Worm (Caenorhabditis elegans) whole organism, L2 larva: ENCODE measurements around the gene nhr-157.

ENCODE experiments used
- fos-1 ChIP-seq: fragments of 150-350 bp; optimal IDR thresholded peaks from 2 replicates; lab custom pipeline; 2014; ENCODE audit warnings: missing biosample characterization, missing genetic modification characterization
- lin-13 ChIP-seq: fragments of 150-350 bp; optimal IDR thresholded peaks from 2 replicates; lab custom pipeline; 2014; ENCODE audit warnings: missing biosample characterization, missing genetic modification reagents, missing genetic modification characterization
- lin-39 ChIP-seq: fragments of 150-350 bp; optimal IDR thresholded peaks from 2 replicates; lab custom pipeline; 2014; ENCODE audit warnings: missing biosample characterization, missing genetic modification reagents, missing genetic modification characterization
- nhr-11 ChIP-seq: fragments of 150-350 bp; optimal IDR thresholded peaks from 2 replicates; lab custom pipeline; 2014; ENCODE audit warnings: missing biosample characterization, missing genetic modification characterization
- nhr-23 ChIP-seq: fragments of 150-350 bp; optimal IDR thresholded peaks from 2 replicates; lab custom pipeline; 2014; ENCODE audit warnings: missing biosample characterization, missing genetic modification reagents, missing genetic modification characterization
- nhr-237 ChIP-seq: fragments of 150-350 bp; optimal IDR thresholded peaks from 2 replicates; lab custom pipeline; 2014; ENCODE audit warnings: missing biosample characterization, missing genetic modification characterization
- nhr-6 ChIP-seq: fragments of 150-350 bp; optimal IDR thresholded peaks from 2 replicates; lab custom pipeline; 2014; ENCODE audit warnings: missing biosample characterization, missing genetic modification characterization
- nhr-77 ChIP-seq: fragments of 150-350 bp; optimal IDR thresholded peaks from 2 replicates; lab custom pipeline; 2014; ENCODE audit warnings: missing biosample characterization, missing genetic modification characterization
- ztf-11 ChIP-seq: sonication (generic microtip); optimal IDR thresholded peaks from 2 replicates; lab custom pipeline; 2017; ENCODE audit warnings: missing biosample characterization, missing genetic modification characterization

- TF ChIP-seq ztf-11 (no peak), lin-39 (tag; lab: Kevin White, UChicago) (no peak), nhr-23 (no peak), fos-1 (tag; lab: Kevin White, UChicago) (no peak), nhr-77 (tag; lab: Kevin White, UChicago) (no peak), nhr-6 (no peak), nhr-237 (tag; lab: Kevin White, UChicago) (no peak), lin-13 (no peak), nhr-11 (no peak)
Measured at ce11 chrV:3896018-3896417, 27.2 kb upstream of the nhr-157 start.
